Fruit fly (Drosophila melanogaster) whole organism, embryonic: ENCODE measurements around the gene mei-P26.

Experiments used
- Adf1 ChIP-seq: fragments of 200-800 bp; sonication (Bioruptor generic); IDR thresholded peaks from 2 replicates; pipeline ENCODE4 v1.3.6; 2022; ENCODE audit warnings: missing biosample characterization, missing genetic modification characterization
- Atf6 ChIP-seq: fragments of 200-800 bp; sonication (Bioruptor generic); IDR thresholded peaks from 2 replicates; pipeline ENCODE4 v1.3.6; 2022; ENCODE audit warnings: missing biosample characterization, missing genetic modification characterization
- CG10462 ChIP-seq: fragments of 200-800 bp; sonication (Bioruptor generic); optimal IDR thresholded peaks from 2 replicates; lab custom pipeline; 2016; ENCODE audit warnings: missing biosample characterization, missing genetic modification characterization
- CG10543 ChIP-seq: fragments of 200-800 bp; sonication (Bioruptor generic); optimal IDR thresholded peaks from 3 replicates; lab custom pipeline; 2017; ENCODE audit warnings: missing biosample characterization, mild to moderate bottlenecking, missing genetic modification characterization, moderate library complexity
- CG11247 ChIP-seq: fragments of 200-800 bp; sonication (Bioruptor generic); IDR thresholded peaks from 2 replicates; pipeline ENCODE4 v1.3.6; 2022; ENCODE audit warnings: missing biosample characterization, missing genetic modification characterization
- CG11723 ChIP-seq: fragments of 200-800 bp; sonication (Bioruptor generic); optimal IDR thresholded peaks from 2 replicates; lab custom pipeline; 2017; ENCODE audit warnings: missing biosample characterization, mild to moderate bottlenecking, missing genetic modification characterization
- CG13624 ChIP-seq: fragments of 200-800 bp; sonication (Bioruptor generic); optimal IDR thresholded peaks from 2 replicates; lab custom pipeline; 2016; ENCODE audit warnings: missing biosample characterization, missing genetic modification characterization
- CG17359 ChIP-seq: fragments of 200-800 bp; sonication (Bioruptor generic); optimal IDR thresholded peaks from 3 replicates; lab custom pipeline; 2018; ENCODE audit warnings: missing biosample characterization, mild to moderate bottlenecking, missing genetic modification characterization, moderate library complexity
- CG17612 ChIP-seq: fragments of 200-800 bp; sonication (Bioruptor generic); IDR thresholded peaks from 2 replicates; pipeline ENCODE4 v1.3.6; 2022; ENCODE audit warnings: missing biosample characterization, missing genetic modification characterization
- CG18764 ChIP-seq: fragments of 200-800 bp; sonication (Bioruptor generic); optimal IDR thresholded peaks from 3 replicates; lab custom pipeline; 2016; ENCODE audit warnings: missing biosample characterization, missing genetic modification characterization
- CG2199 ChIP-seq: fragments of 200-800 bp; sonication (Bioruptor generic); IDR thresholded peaks from 3 replicates; pipeline ENCODE4 v1.3.6; 2022; ENCODE audit warnings: missing biosample characterization, missing genetic modification characterization
- CG33213 ChIP-seq: fragments of 200-800 bp; sonication (Bioruptor generic); optimal IDR thresholded peaks from 3 replicates; lab custom pipeline; 2016; ENCODE audit warnings: missing biosample characterization, missing genetic modification characterization
- CG3847 ChIP-seq: fragments of 200-800 bp; sonication (Bioruptor generic); IDR thresholded peaks from 2 replicates; pipeline ENCODE4 v1.3.6; 2022; ENCODE audit warnings: missing biosample characterization, missing genetic modification characterization
- CG43689 ChIP-seq: fragments of 200-800 bp; sonication (Bioruptor generic); IDR thresholded peaks from 2 replicates; pipeline ENCODE4 v1.3.6; 2022; ENCODE audit warnings: missing biosample characterization, missing genetic modification characterization
- CG5245 ChIP-seq: fragments of 200-800 bp; sonication (Bioruptor generic); optimal IDR thresholded peaks from 3 replicates; lab custom pipeline; 2016; ENCODE audit warnings: missing biosample characterization, missing genetic modification characterization
- CG6689 ChIP-seq: fragments of 200-800 bp; sonication (Bioruptor generic); IDR thresholded peaks from 2 replicates; pipeline ENCODE4 v1.3.6; 2022; ENCODE audit warnings: missing biosample characterization, missing genetic modification characterization
- CG7372 ChIP-seq: fragments of 200-800 bp; sonication (Bioruptor generic); IDR thresholded peaks from 2 replicates; pipeline ENCODE4 v1.3.6; 2022; ENCODE audit warnings: missing biosample characterization, missing genetic modification characterization
- CG7839 ChIP-seq: fragments of 200-800 bp; sonication (Bioruptor generic); optimal IDR thresholded peaks from 3 replicates; lab custom pipeline; 2018; ENCODE audit warnings: missing biosample characterization, mild to moderate bottlenecking, missing genetic modification characterization, moderate library complexity
- CG7928 ChIP-seq: fragments of 200-800 bp; sonication (Bioruptor generic); optimal IDR thresholded peaks from 2 replicates; lab custom pipeline; 2017; ENCODE audit warnings: missing biosample characterization, mild to moderate bottlenecking, missing genetic modification characterization
- CG8765 ChIP-seq: fragments of 200-800 bp; sonication (Bioruptor generic); IDR thresholded peaks from 2 replicates; pipeline ENCODE4 v1.3.6; 2022; ENCODE audit warnings: missing biosample characterization, missing genetic modification characterization
- CG9797 ChIP-seq: fragments of 200-800 bp; sonication (Bioruptor generic); optimal IDR thresholded peaks from 3 replicates; lab custom pipeline; 2018; ENCODE audit warnings: missing biosample characterization, mild to moderate bottlenecking, missing genetic modification characterization
- E2f1 ChIP-seq: fragments of 200-800 bp; sonication (Bioruptor generic); IDR thresholded peaks from 2 replicates; pipeline ENCODE4 v1.3.6; 2022; ENCODE audit warnings: missing biosample characterization, missing genetic modification characterization
- Hmr ChIP-seq: fragments of 200-800 bp; sonication (Bioruptor generic); optimal IDR thresholded peaks from 3 replicates; lab custom pipeline; 2017; ENCODE audit warnings: mild to moderate bottlenecking, missing biosample characterization, missing genetic modification reagents, missing genetic modification characterization
- Hr3 ChIP-seq: fragments of 200-800 bp; sonication (Bioruptor generic); optimal IDR thresholded peaks from 3 replicates; lab custom pipeline; 2016; ENCODE audit warnings: missing biosample characterization, missing genetic modification characterization
- Hr51 ChIP-seq, 2 experiments: fragments of 200-800 bp; sonication (Bioruptor generic); optimal IDR thresholded peaks; 2 replicates in 1 of 2; 3 replicates in 1 of 2; lab custom pipeline; 2016 to 2018; ENCODE audit warnings: missing biosample characterization in 2 of 2, missing genetic modification characterization in 2 of 2, mild to moderate bottlenecking in 1 of 2, moderate library complexity in 1 of 2
- Lpt ChIP-seq: fragments of >200 bp; optimal IDR thresholded peaks from 2 replicates; lab custom pipeline; 2018; ENCODE audit warnings: missing biosample characterization, missing genetic modification characterization
- Meics ChIP-seq: fragments of 200-800 bp; sonication (Bioruptor generic); optimal IDR thresholded peaks from 2 replicates; lab custom pipeline; 2017; ENCODE audit warnings: missing biosample characterization, mild to moderate bottlenecking, missing genetic modification characterization
- Mes4 ChIP-seq: fragments of 200-800 bp; sonication (Bioruptor generic); optimal IDR thresholded peaks from 2 replicates; lab custom pipeline; 2016; ENCODE audit warnings: missing biosample characterization, missing genetic modification characterization
- NC2α ChIP-seq: fragments of 200-800 bp; sonication (Bioruptor generic); optimal IDR thresholded peaks from 2 replicates; lab custom pipeline; 2016; ENCODE audit warnings: missing biosample characterization, missing genetic modification characterization
- Poxn ChIP-seq: fragments of 200-800 bp; sonication (Bioruptor generic); IDR thresholded peaks from 2 replicates; pipeline ENCODE4 v1.3.6; 2022; ENCODE audit warnings: missing biosample characterization, missing genetic modification characterization
- Ptx1 ChIP-seq: fragments of 200-800 bp; sonication (Bioruptor generic); IDR thresholded peaks from 2 replicates; pipeline ENCODE4 v1.3.6; 2022; ENCODE audit warnings: missing biosample characterization, missing genetic modification characterization
- TFAM ChIP-seq: fragments of 200-800 bp; sonication (Bioruptor generic); optimal IDR thresholded peaks from 2 replicates; lab custom pipeline; 2017; ENCODE audit warnings: missing biosample characterization, missing genetic modification characterization, inconsistent platforms
- Taf1 ChIP-seq: fragments of 200-800 bp; sonication (Bioruptor generic); IDR thresholded peaks from 2 replicates; pipeline ENCODE4 v1.3.6; 2022; ENCODE audit warnings: missing biosample characterization, missing genetic modification characterization
- ato ChIP-seq: fragments of 200-800 bp; sonication (Bioruptor generic); IDR thresholded peaks from 2 replicates; pipeline ENCODE4 v1.3.6; 2022; ENCODE audit warnings: missing biosample characterization, missing genetic modification characterization; ENCODE audit not compliant: partially characterized antibody
- crp ChIP-seq, 2 experiments: fragments of 200-800 bp; sonication (Bioruptor generic); optimal IDR thresholded peaks; 2 replicates in 1 of 2; 3 replicates in 1 of 2; lab custom pipeline; 2017; ENCODE audit warnings: missing biosample characterization in 2 of 2, missing genetic modification characterization in 2 of 2, mild to moderate bottlenecking in 1 of 2, moderate library complexity in 1 of 2
- emc ChIP-seq: fragments of 200-800 bp; sonication (Bioruptor generic); optimal IDR thresholded peaks from 2 replicates; lab custom pipeline; 2016; ENCODE audit warnings: missing biosample characterization, missing genetic modification characterization
- eve ChIP-seq, 2 experiments: fragments of >200 bp; optimal IDR thresholded peaks; 2 replicates each; lab custom pipeline; 2017; ENCODE audit warnings: missing biosample characterization in 2 of 2, missing genetic modification characterization in 2 of 2
- fd102C ChIP-seq: fragments of 200-800 bp; sonication (Bioruptor generic); optimal IDR thresholded peaks from 2 replicates; lab custom pipeline; 2018; ENCODE audit warnings: missing biosample characterization, mild to moderate bottlenecking, missing genetic modification characterization, moderate library complexity
- hkb ChIP-seq, 2 experiments: fragments of 200-800 bp in 1 of 2; fragments of >200 bp in 1 of 2; sonication (Bioruptor generic) in 1 of 2; IDR thresholded peaks in 1 of 2; optimal IDR thresholded peaks in 1 of 2; 2 replicates each; pipeline versions ENCODE4 v1.3.6 to Lab custom; 2017 to 2022; ENCODE audit warnings: missing biosample characterization in 1 of 2, missing genetic modification characterization in 1 of 2
- ind ChIP-seq: fragments of 200-800 bp; sonication (Bioruptor generic); optimal IDR thresholded peaks from 3 replicates; lab custom pipeline; 2016; ENCODE audit warnings: missing biosample characterization, missing genetic modification characterization
- jigr1 ChIP-seq: fragments of 200-800 bp; sonication (Bioruptor generic); IDR thresholded peaks from 3 replicates; pipeline ENCODE4 v1.3.6; 2022; ENCODE audit warnings: missing biosample characterization, missing genetic modification characterization
- nmo ChIP-seq: fragments of 200-800 bp; sonication (Bioruptor generic); optimal IDR thresholded peaks from 2 replicates; lab custom pipeline; 2018; ENCODE audit warnings: missing biosample characterization, mild to moderate bottlenecking, missing genetic modification characterization, moderate library complexity
- peb ChIP-seq: fragments of 200-800 bp; sonication (Bioruptor generic); IDR thresholded peaks from 2 replicates; pipeline ENCODE4 v1.3.6; 2022; ENCODE audit warnings: missing biosample characterization, missing genetic modification characterization
- sc ChIP-seq, 3 experiments: fragments of >200 bp in 2 of 3; fragments of 200-800 bp in 1 of 3; sonication (Bioruptor generic) in 1 of 3; optimal IDR thresholded peaks; 2 replicates in 2 of 3; 3 replicates in 1 of 3; lab custom pipeline; 2017; ENCODE audit warnings: mild to moderate bottlenecking in 1 of 3, missing biosample characterization in 1 of 3, missing genetic modification characterization in 1 of 3, missing genetic modification reagents in 1 of 3
- sens-2 ChIP-seq: fragments of 200-800 bp; sonication (Bioruptor generic); IDR thresholded peaks from 2 replicates; pipeline ENCODE4 v1.3.6; 2022; ENCODE audit warnings: missing biosample characterization, missing genetic modification characterization
- sug ChIP-seq: fragments of 200-800 bp; optimal IDR thresholded peaks from 2 replicates; lab custom pipeline; 2019; ENCODE audit warnings: missing biosample characterization, mild to moderate bottlenecking, missing genetic modification characterization, moderate library complexity
- tna ChIP-seq: fragments of 200-800 bp; sonication (Bioruptor generic); IDR thresholded peaks from 2 replicates; pipeline ENCODE4 v1.3.6; 2022; ENCODE audit warnings: missing biosample characterization, missing genetic modification characterization; ENCODE audit not compliant: partially characterized antibody
- tx ChIP-seq: fragments of 200-800 bp; sonication (Bioruptor generic); optimal IDR thresholded peaks from 2 replicates; lab custom pipeline; 2016; ENCODE audit warnings: missing biosample characterization, missing genetic modification characterization
- usp ChIP-seq: fragments of >200 bp; optimal IDR thresholded peaks from 2 replicates; lab custom pipeline; 2017; ENCODE audit warnings: missing biosample characterization, missing genetic modification characterization
- z ChIP-seq: fragments of 200-800 bp; sonication (Bioruptor generic); IDR thresholded peaks from 3 replicates; pipeline ENCODE4 v1.3.6; 2022; ENCODE audit warnings: missing biosample characterization, missing genetic modification characterization

The mei-P26 gene

dm6 chrX:9141219-9141618 is 21.8 kb upstream of the mei-P26 start (continued):
- TF ChIP-seq Taf1 (GFP tag; lab: Robert Waterston, UW), result peak; percentile 49; the same call in 1 of the 2 replicates
- TF ChIP-seq eve (GFP tag; optimal IDR thresholded peaks at IDR 0.05; lab: Kevin White, UChicago), result no peak
- TF ChIP-seq CG33213 (GFP tag; lab: Kevin White, UChicago), result peak; percentile 45
- peak; percentile 74 for TF ChIP-seq nmo (GFP tag; lab: Kevin White, UChicago)
- peak; percentile 30; the same call in 1 of the 2 replicates for TF ChIP-seq CG43689
- peak in 1 of 2 experiments; percentile 22 for TF ChIP-seq crp (GFP tag; optimal IDR thresholded peaks at IDR 0.05; lab: Kevin White, UChicago)
- TF ChIP-seq NC2α (GFP tag; lab: Kevin White, UChicago), result peak; percentile 40
- peak; percentile 9 for TF ChIP-seq tx
- 0 out of 2 replicates have a peak, but pooled peaks have one; percentile 12 for TF ChIP-seq Adf1 (GFP tag; lab: Robert Waterston, UW)
- TF ChIP-seq Mes4 (GFP tag; lab: Kevin White, UChicago), result peak; percentile 25
- TF ChIP-seq sug (tag; lab: Kevin White, UChicago), result peak; percentile 21
- peak; percentile 68 for TF ChIP-seq CG17359 (tag; lab: Kevin White, UChicago)
- TF ChIP-seq Ptx1 (GFP tag; lab: Robert Waterston, UW), result peak; percentile 85
- TF ChIP-seq TFAM, result no peak
- no peak for TF ChIP-seq Hmr (GFP tag; lab: Kevin White, UChicago)
- no peak for TF ChIP-seq usp (GFP tag; lab: Kevin White, UChicago)
- peak; percentile 65 for TF ChIP-seq Hr3 (GFP tag; lab: Kevin White, UChicago)
- peak; percentile 72 for TF ChIP-seq CG7372 (GFP tag; lab: Robert Waterston, UW)
- TF ChIP-seq sc (optimal IDR thresholded peaks at IDR 0.05; lab: Kevin White, UChicago), result no peak
- peak; percentile 40 for TF ChIP-seq sc (GFP tag; optimal IDR thresholded peaks at IDR 0.05; lab: Kevin White, UChicago)
- TF ChIP-seq CG11723 (GFP tag; lab: Kevin White, UChicago), result peak; percentile 41
- TF ChIP-seq hkb (optimal IDR thresholded peaks at IDR 0.05; lab: Kevin White, UChicago), result no peak
- peak; percentile 82 for TF ChIP-seq hkb (GFP tag; IDR thresholded peaks at IDR 0.05; lab: Robert Waterston, UW)
- peak; percentile 57 for TF ChIP-seq CG5245 (GFP tag; lab: Kevin White, UChicago)
- peak; percentile 64 for TF ChIP-seq CG13624
- TF ChIP-seq CG6689 (GFP tag; lab: Robert Waterston, UW), result peak; percentile 82
- peak; percentile 60 for TF ChIP-seq CG10543 (GFP tag; lab: Kevin White, UChicago)
- peak; percentile 90 for TF ChIP-seq CG8765 (GFP tag; lab: Robert Waterston, UW)

DNA sequence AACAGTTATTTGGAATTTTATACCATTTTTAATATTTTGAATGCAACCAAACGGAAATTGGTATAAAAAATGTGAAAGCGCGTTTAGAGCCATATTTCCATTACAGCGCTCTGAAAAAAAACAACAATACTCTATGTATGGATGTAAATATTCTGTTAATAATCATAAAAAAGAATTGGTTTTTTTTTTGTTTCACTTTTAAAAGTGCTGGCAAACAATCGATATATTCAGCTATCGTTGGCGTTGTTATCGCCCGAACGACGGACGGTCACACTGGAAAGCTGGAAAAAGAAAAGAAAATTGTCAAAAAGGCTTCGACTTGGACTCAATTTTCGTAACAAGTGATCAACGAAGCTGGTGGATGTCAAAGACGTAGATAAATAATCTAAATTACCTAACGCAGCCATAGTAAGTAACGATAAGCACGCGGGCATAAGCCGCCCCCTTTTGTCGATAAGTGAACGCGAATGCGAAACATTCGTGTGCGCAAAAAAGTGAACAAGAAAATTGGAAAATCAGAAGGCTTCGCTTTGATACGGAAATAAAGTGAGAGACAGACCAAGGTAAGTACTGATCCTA is 20.7 kb upstream of the mei-P26 start, which contains the start of gene CG7065:
Gene CG7065, plus strand, starts transcription at position 270 of the 579 bp plus-strand sequence.
- TF ChIP-seq E2f1 (GFP tag; lab: Robert Waterston, UW) (no peak), jigr1 (GFP tag; lab: Robert Waterston, UW) (no peak; the same call in 2 of the 3 replicates), CG2199 (GFP tag; lab: Robert Waterston, UW) (no peak), CG11247 (GFP tag; lab: Robert Waterston, UW) (no peak), CG7839 (no peak), CG10462 (GFP tag; lab: Kevin White, UChicago) (no peak), emc (no peak), peb (GFP tag; lab: Robert Waterston, UW) (no peak), CG9797 (GFP tag; lab: Kevin White, UChicago) (peak; percentile 70), CG18764 (GFP tag; lab: Kevin White, UChicago) (no peak), CG3847 (GFP tag; lab: Robert Waterston, UW) (no peak), ind (GFP tag; lab: Kevin White, UChicago) (no peak), fd102C (GFP tag; lab: Kevin White, UChicago) (no peak), ato (no peak), Poxn (no peak), CG7928 (GFP tag; lab: Kevin White, UChicago) (no peak), Meics (GFP tag; lab: Kevin White, UChicago) (no peak), Lpt (GFP tag; lab: Kevin White, UChicago) (no peak), Hr51 (GFP tag; optimal IDR thresholded peaks at IDR 0.05; lab: Kevin White, UChicago) (no peak), Atf6 (no peak), sens-2 (no peak), CG17612 (GFP tag; lab: Robert Waterston, UW) (no peak), tna (GFP tag; lab: Robert Waterston, UW) (no peak), z (no peak)
